Fruit fly (Drosophila melanogaster) whole organism, pupa: ENCODE measurements around the gene Dscam4.

ENCODE experiments used
- CG13204 ChIP-seq: fragments of 200-800 bp; sonication (Bioruptor generic); optimal IDR thresholded peaks from 2 replicates; lab custom pipeline; 2018; ENCODE audit warnings: missing biosample characterization, mild to moderate bottlenecking, missing genetic modification characterization, moderate library complexity
- CG34367 ChIP-seq: fragments of 200-800 bp; sonication (Bioruptor generic); optimal IDR thresholded peaks from 2 replicates; lab custom pipeline; 2018; ENCODE audit warnings: missing biosample characterization, mild to moderate bottlenecking, missing genetic modification characterization
- CG8159 ChIP-seq: fragments of 200-800 bp; sonication (Bioruptor generic); optimal IDR thresholded peaks from 3 replicates; lab custom pipeline; 2018; ENCODE audit warnings: missing biosample characterization, mild to moderate bottlenecking, missing genetic modification characterization, moderate library complexity
- CG8301 ChIP-seq: fragments of 200-800 bp; sonication (Bioruptor generic); optimal IDR thresholded peaks from 2 replicates; lab custom pipeline; 2018; ENCODE audit warnings: missing biosample characterization, mild to moderate bottlenecking, missing genetic modification characterization
- CG9948 ChIP-seq: fragments of 200-800 bp; sonication (Bioruptor generic); optimal IDR thresholded peaks from 2 replicates; lab custom pipeline; 2018; ENCODE audit warnings: missing biosample characterization, mild to moderate bottlenecking, missing genetic modification characterization, moderate library complexity
- D1 ChIP-seq: fragments of 200-800 bp; sonication (Bioruptor generic); optimal IDR thresholded peaks from 2 replicates; lab custom pipeline; 2018; ENCODE audit warnings: missing biosample characterization, mild to moderate bottlenecking, missing genetic modification characterization, moderate library complexity
- EcR ChIP-seq: fragments of 200-800 bp; sonication (Bioruptor generic); optimal IDR thresholded peaks from 3 replicates; lab custom pipeline; 2019; ENCODE audit warnings: missing biosample characterization, missing genetic modification characterization, mild to moderate bottlenecking, moderate library complexity, missing genetic modification reagents
- Pif1B ChIP-seq: fragments of 200-800 bp; sonication (Bioruptor generic); optimal IDR thresholded peaks from 3 replicates; lab custom pipeline; 2016; ENCODE audit warnings: missing biosample characterization, missing genetic modification characterization
- Snoo ChIP-seq: fragments of 200-800 bp; sonication (Bioruptor generic); optimal IDR thresholded peaks from 3 replicates; lab custom pipeline; 2017; ENCODE audit warnings: missing biosample characterization, mild to moderate bottlenecking, missing genetic modification characterization, inconsistent platforms
- gl ChIP-seq: fragments of 200-800 bp; sonication (Bioruptor generic); optimal IDR thresholded peaks from 2 replicates; lab custom pipeline; 2018; ENCODE audit warnings: missing biosample characterization, mild to moderate bottlenecking, missing genetic modification characterization

- no peak for TF ChIP-seq EcR
- no peak for TF ChIP-seq Pif1B (GFP tag; lab: Kevin White, UChicago)
- no peak for TF ChIP-seq D1 (tag; lab: Kevin White, UChicago)
- no peak for TF ChIP-seq gl
- TF ChIP-seq CG13204 (GFP tag; lab: Kevin White, UChicago): no peak
- TF ChIP-seq CG34367 (tag; lab: Kevin White, UChicago): no peak
- TF ChIP-seq Snoo (tag; lab: Kevin White, UChicago): no peak
- TF ChIP-seq CG9948: no peak
- no peak for TF ChIP-seq CG8159
- no peak for TF ChIP-seq CG8301 (tag; lab: Kevin White, UChicago)
These were observed 46.8 kb downstream of the Dscam4 start for dm6 chr3L:8285291-8285690.
